Worm (Caenorhabditis elegans) whole organism, L1 larva: Measurements from ENCODE around the gene rpb-2.

ENCODE experiments used
- C04F5.9 ChIP-seq: sonication (generic microtip); optimal IDR thresholded peaks from 2 replicates; lab custom pipeline; 2016; ENCODE audit warnings: missing genetic modification characterization, missing compliant biosample characterization
- Y116A8C.19 ChIP-seq: sonication (generic microtip); optimal IDR thresholded peaks from 2 replicates; lab custom pipeline; 2016; ENCODE audit warnings: missing compliant biosample characterization, missing genetic modification characterization, borderline replicate concordance
- aha-1 ChIP-seq: fragments of 150-350 bp; optimal IDR thresholded peaks from 2 replicates; lab custom pipeline; 2014; ENCODE audit warnings: missing biosample characterization, missing genetic modification characterization
- alr-1 ChIP-seq: fragments of 200-800 bp; sonication (Bioruptor generic); optimal IDR thresholded peaks from 2 replicates; lab custom pipeline; 2018; ENCODE audit warnings: borderline replicate concordance, mild to moderate bottlenecking, missing genetic modification characterization, missing compliant biosample characterization
- aly-2 ChIP-seq: fragments of 150-350 bp; optimal IDR thresholded peaks from 2 replicates; lab custom pipeline; 2014; ENCODE audit warnings: missing biosample characterization, missing genetic modification characterization
- ama-1 ChIP-seq: fragments of 150-350 bp; optimal IDR thresholded peaks from 2 replicates; lab custom pipeline; 2014
- blmp-1 ChIP-seq: fragments of 150-350 bp; optimal IDR thresholded peaks from 2 replicates; lab custom pipeline; 2014; ENCODE audit warnings: missing biosample characterization, missing genetic modification characterization
- ceh-82 ChIP-seq, 3 experiments: fragments of 150-350 bp in 1 of 3; sonication (generic microtip) in 2 of 3; optimal IDR thresholded peaks; 2 replicates each; lab custom pipeline; 2014 to 2017; ENCODE audit warnings: missing biosample characterization in 3 of 3, missing genetic modification characterization in 3 of 3
- ces-1 ChIP-seq: fragments of 150-350 bp; optimal IDR thresholded peaks from 2 replicates; lab custom pipeline; 2014; ENCODE audit warnings: missing biosample characterization, missing genetic modification reagents, missing genetic modification characterization
- dpl-1 ChIP-seq, 3 experiments: fragments of 150-350 bp in 2 of 3; sonication (generic microtip) in 1 of 3; optimal IDR thresholded peaks; 2 replicates each; lab custom pipeline; 2014 to 2017; ENCODE audit warnings: missing biosample characterization in 3 of 3, missing genetic modification characterization in 3 of 3, missing genetic modification reagents in 3 of 3
- efl-1 ChIP-seq, 4 experiments: fragments of 150-350 bp; optimal IDR thresholded peaks in 3 of 4; peaks in 1 of 4; 1 replicate in 1 of 4; 2 replicates in 3 of 4; lab custom pipeline; 2014; ENCODE audit warnings: missing biosample characterization in 2 of 4, missing genetic modification characterization in 2 of 4, missing genetic modification reagents in 2 of 4
- efl-3 ChIP-seq: fragments of 200-800 bp; sonication (Bioruptor generic); optimal IDR thresholded peaks from 2 replicates; lab custom pipeline; 2018; ENCODE audit warnings: mild to moderate bottlenecking, missing genetic modification characterization, missing compliant biosample characterization
- egl-27 ChIP-seq, 2 experiments: fragments of 150-350 bp in 1 of 2; sonication (generic microtip); optimal IDR thresholded peaks; 3 replicates each; lab custom pipeline; 2017 to 2018; ENCODE audit warnings: missing biosample characterization in 2 of 2, missing genetic modification characterization in 2 of 2, missing genetic modification reagents in 2 of 2
- elt-2 ChIP-seq: sonication (generic microtip); optimal IDR thresholded peaks from 2 replicates; lab custom pipeline; 2016; ENCODE audit warnings: missing genetic modification characterization, mild to moderate bottlenecking, inconsistent platforms, missing compliant biosample characterization, missing genetic modification reagents
- elt-3 ChIP-seq, 6 experiments: fragments of 150-350 bp in 1 of 6; sonication (generic microtip); optimal IDR thresholded peaks; 2 replicates each; lab custom pipeline; 2017 to 2018; ENCODE audit warnings: missing biosample characterization in 6 of 6, missing genetic modification characterization in 6 of 6, inconsistent platforms in 1 of 6
- ets-5 ChIP-seq: fragments of 200-800 bp; sonication (Bioruptor generic); IDR thresholded peaks from 2 replicates; pipeline ENCODE4 v1.3.6; 2022; ENCODE audit warnings: missing genetic modification characterization, missing compliant biosample characterization
- fkh-10 ChIP-seq: sonication (generic microtip); optimal IDR thresholded peaks from 2 replicates; lab custom pipeline; 2017; ENCODE audit warnings: missing biosample characterization, missing genetic modification reagents, missing genetic modification characterization
- fkh-4 ChIP-seq: sonication (generic microtip); optimal IDR thresholded peaks from 2 replicates; lab custom pipeline; 2016; ENCODE audit warnings: missing compliant biosample characterization, missing genetic modification characterization, borderline replicate concordance
- fos-1 ChIP-seq: fragments of 150-350 bp; optimal IDR thresholded peaks from 2 replicates; lab custom pipeline; 2014; ENCODE audit warnings: missing biosample characterization, missing genetic modification characterization
- hlh-17 ChIP-seq: fragments of 200-800 bp; sonication (Bioruptor generic); optimal IDR thresholded peaks from 2 replicates; lab custom pipeline; 2018; ENCODE audit warnings: missing genetic modification characterization, mild to moderate bottlenecking, missing compliant biosample characterization, moderate library complexity, borderline replicate concordance
- hlh-4 ChIP-seq: sonication (generic microtip); optimal IDR thresholded peaks from 2 replicates; lab custom pipeline; 2016; ENCODE audit warnings: mild to moderate bottlenecking, missing genetic modification characterization, missing compliant biosample characterization
- irx-1 ChIP-seq: sonication (generic microtip); optimal IDR thresholded peaks from 2 replicates; lab custom pipeline; 2016; ENCODE audit warnings: missing genetic modification characterization, missing compliant biosample characterization
- isw-1 ChIP-seq: fragments of 200-800 bp; sonication (Bioruptor generic); IDR thresholded peaks from 2 replicates; pipeline ENCODE4 v1.3.6; 2022; ENCODE audit warnings: missing genetic modification characterization, missing compliant biosample characterization
- jun-1 ChIP-seq: fragments of 150-350 bp; optimal IDR thresholded peaks from 2 replicates; lab custom pipeline; 2014; ENCODE audit warnings: missing biosample characterization, missing genetic modification reagents, missing genetic modification characterization
- lin-13 ChIP-seq: fragments of 150-350 bp; optimal IDR thresholded peaks from 2 replicates; lab custom pipeline; 2014; ENCODE audit warnings: missing biosample characterization, missing genetic modification reagents, missing genetic modification characterization
- lin-14 ChIP-seq: fragments of 200-800 bp; sonication (Bioruptor generic); optimal IDR thresholded peaks from 2 replicates; lab custom pipeline; 2018; ENCODE audit warnings: mild to moderate bottlenecking, missing genetic modification characterization, moderate library complexity, missing compliant biosample characterization
- lin-15B ChIP-seq: fragments of 150-350 bp; sonication (generic microtip); optimal IDR thresholded peaks from 3 replicates; lab custom pipeline; 2014; ENCODE audit warnings: missing biosample characterization, missing genetic modification characterization
- lin-35 ChIP-seq, 2 experiments: fragments of 150-350 bp; optimal IDR thresholded peaks; 2 replicates each; lab custom pipeline; 2014; ENCODE audit warnings: missing biosample characterization in 2 of 2, missing genetic modification characterization in 2 of 2, missing genetic modification reagents in 2 of 2
- lin-39 ChIP-seq: fragments of 150-350 bp; optimal IDR thresholded peaks from 2 replicates; lab custom pipeline; 2014; ENCODE audit warnings: missing biosample characterization, missing genetic modification reagents, missing genetic modification characterization
- lir-3 ChIP-seq: sonication (generic microtip); optimal IDR thresholded peaks from 2 replicates; lab custom pipeline; 2016; ENCODE audit warnings: mild to moderate bottlenecking, missing genetic modification characterization, moderate library complexity, missing compliant biosample characterization; ENCODE audit not compliant: poor library complexity
- lsy-2 ChIP-seq, 2 experiments: fragments of 150-350 bp; optimal IDR thresholded peaks; 2 replicates each; lab custom pipeline; 2014; ENCODE audit warnings: missing biosample characterization in 2 of 2, missing genetic modification characterization in 2 of 2
- mab-9 ChIP-seq: fragments of 200-800 bp; sonication (Bioruptor generic); IDR thresholded peaks from 2 replicates; pipeline ENCODE4 v1.3.6; 2022; ENCODE audit warnings: missing genetic modification reagents, missing genetic modification characterization, missing compliant biosample characterization
- nhr-11 ChIP-seq: fragments of 150-350 bp; optimal IDR thresholded peaks from 2 replicates; lab custom pipeline; 2014; ENCODE audit warnings: missing biosample characterization, missing genetic modification characterization
- nhr-20 ChIP-seq: sonication (generic microtip); optimal IDR thresholded peaks from 2 replicates; lab custom pipeline; 2016; ENCODE audit warnings: mild to moderate bottlenecking, missing genetic modification characterization, missing compliant biosample characterization
- nhr-237 ChIP-seq: fragments of 150-350 bp; optimal IDR thresholded peaks from 2 replicates; lab custom pipeline; 2014; ENCODE audit warnings: missing biosample characterization, missing genetic modification characterization
- nhr-28 ChIP-seq: fragments of 150-350 bp; optimal IDR thresholded peaks from 2 replicates; lab custom pipeline; 2014; ENCODE audit warnings: missing biosample characterization, missing genetic modification characterization
- nhr-76 ChIP-seq: sonication (generic microtip); optimal IDR thresholded peaks from 2 replicates; lab custom pipeline; 2017; ENCODE audit warnings: missing biosample characterization, missing genetic modification characterization
- nhr-77 ChIP-seq: fragments of 150-350 bp; optimal IDR thresholded peaks from 2 replicates; lab custom pipeline; 2014; ENCODE audit warnings: missing biosample characterization, missing genetic modification characterization
- nhr-85 ChIP-seq: sonication (generic microtip); peaks from one replicate; lab custom pipeline; 2016; ENCODE audit warnings: missing genetic modification characterization, inconsistent platforms, missing compliant biosample characterization
- pag-3 ChIP-seq: sonication (generic microtip); optimal IDR thresholded peaks from 2 replicates; lab custom pipeline; 2017; ENCODE audit warnings: missing genetic modification characterization, mild to moderate bottlenecking, missing compliant biosample characterization, antibody characterized with exemption, borderline replicate concordance; ENCODE audit not compliant: insufficient read depth
- pqm-1 ChIP-seq: sonication (generic microtip); optimal IDR thresholded peaks from 3 replicates; lab custom pipeline; 2017; ENCODE audit warnings: missing biosample characterization, missing genetic modification characterization
- sox-4 ChIP-seq: sonication (generic microtip); optimal IDR thresholded peaks from 2 replicates; lab custom pipeline; 2016; ENCODE audit warnings: missing genetic modification characterization, missing compliant biosample characterization
- sptf-1 ChIP-seq: fragments of 150-350 bp; optimal IDR thresholded peaks from 2 replicates; lab custom pipeline; 2014; ENCODE audit warnings: missing biosample characterization, missing genetic modification characterization
- swsn-7 ChIP-seq: sonication (generic microtip); optimal IDR thresholded peaks from 2 replicates; lab custom pipeline; 2016; ENCODE audit warnings: missing genetic modification characterization, missing compliant biosample characterization
- tbx-2 ChIP-seq: sonication (generic microtip); optimal IDR thresholded peaks from 2 replicates; lab custom pipeline; 2016; ENCODE audit warnings: missing genetic modification characterization, missing compliant biosample characterization
- tlp-1 ChIP-seq: fragments of 150-350 bp; optimal IDR thresholded peaks from 2 replicates; lab custom pipeline; 2014; ENCODE audit warnings: missing biosample characterization, missing genetic modification characterization
- unc-130 ChIP-seq: fragments of 150-350 bp; optimal IDR thresholded peaks from 2 replicates; lab custom pipeline; 2017; ENCODE audit warnings: missing biosample characterization, missing genetic modification characterization, inconsistent platforms
- unc-30 ChIP-seq: sonication (generic microtip); optimal IDR thresholded peaks from 2 replicates; lab custom pipeline; 2017; ENCODE audit warnings: missing biosample characterization, missing genetic modification characterization
- unc-86 ChIP-seq: sonication (generic microtip); optimal IDR thresholded peaks from 2 replicates; lab custom pipeline; 2016; ENCODE audit warnings: missing genetic modification characterization, missing compliant biosample characterization
- xbp-1 ChIP-seq: sonication (generic microtip); optimal IDR thresholded peaks from 2 replicates; lab custom pipeline; 2016; ENCODE audit warnings: missing genetic modification characterization, missing compliant biosample characterization
- zag-1 ChIP-seq: fragments of 150-350 bp; optimal IDR thresholded peaks from 2 replicates; lab custom pipeline; 2014; ENCODE audit warnings: missing biosample characterization, missing genetic modification characterization
- ztf-11 ChIP-seq, 2 experiments: sonication (generic microtip); optimal IDR thresholded peaks; 2 replicates each; lab custom pipeline; 2016 to 2017; ENCODE audit warnings: missing genetic modification characterization in 2 of 2, missing biosample characterization in 1 of 2, missing compliant biosample characterization in 1 of 2

Gene rpb-2

DNA sequence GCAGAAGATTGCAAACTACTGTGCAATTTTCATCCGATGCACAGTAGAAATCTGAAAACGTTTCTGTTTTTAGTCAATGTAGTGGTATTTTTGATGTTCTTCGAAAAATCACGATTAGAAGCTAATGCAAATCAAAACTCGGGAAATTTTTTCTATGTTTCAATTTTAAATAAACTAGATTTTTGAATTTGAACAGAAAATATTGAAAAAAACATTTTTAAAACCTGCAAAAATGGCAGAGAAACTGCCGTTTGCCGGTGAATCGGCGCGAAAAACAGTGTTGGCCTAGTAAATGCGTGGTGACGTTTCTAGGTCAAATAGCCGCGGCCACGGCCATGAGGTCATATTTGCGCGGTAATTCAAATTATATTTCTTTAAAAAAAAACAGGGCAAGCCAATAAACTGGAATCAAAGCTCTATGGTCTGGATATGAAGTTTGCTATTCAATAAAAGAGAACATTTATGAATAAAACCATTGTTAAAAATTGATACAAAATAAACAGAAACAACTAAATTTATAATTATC is 9.2 kb upstream of the rpb-2 start, which contains the start of gene set-2:
Gene set-2 (minus strand): TSS at position 51 of the 526 bp plus-strand sequence.
- TF ChIP-seq sox-4 (tag; lab: Kevin White, UChicago), result peak; percentile 70
- peak; percentile 28 for TF ChIP-seq Y116A8C.19 (tag; lab: Kevin White, UChicago)
- peak; percentile 54 for TF ChIP-seq swsn-7 (tag; lab: Kevin White, UChicago)
- TF ChIP-seq alr-1 (tag; lab: Kevin White, UChicago), result no peak
- TF ChIP-seq irx-1 (tag; lab: Kevin White, UChicago), result peak; percentile 87
- TF ChIP-seq C04F5.9 (tag; lab: Kevin White, UChicago), result peak; percentile 47
- no peak for TF ChIP-seq hlh-17 (GFP tag; lab: Kevin White, UChicago)
- TF ChIP-seq lir-3 (tag; lab: Kevin White, UChicago), result peak; percentile 93
- TF ChIP-seq dpl-1 (GFP tag; optimal IDR thresholded peaks at IDR 0.05; lab: Kevin White, UChicago), result peak; percentile 87 to 93 (median 92)
- peak; percentile 79 for TF ChIP-seq fkh-4
- no peak for TF ChIP-seq hlh-4
- TF ChIP-seq nhr-77 (tag; lab: Kevin White, UChicago), result peak; percentile 30
- TF ChIP-seq tlp-1 (tag; lab: Kevin White, UChicago), result no peak
- no peak for TF ChIP-seq unc-130 (tag; lab: Kevin White, UChicago)
- no peak for TF ChIP-seq elt-3 (tag; optimal IDR thresholded peaks at IDR 0.05; lab: Kevin White, UChicago)
- peak; percentile 25 for TF ChIP-seq unc-86
- TF ChIP-seq fkh-10, result no peak
- TF ChIP-seq lsy-2 (tag; optimal IDR thresholded peaks at IDR 0.05; lab: Kevin White, UChicago), result peak; percentile 62 to 76
- peak; percentile 44 for TF ChIP-seq aly-2 (tag; lab: Kevin White, UChicago)
- TF ChIP-seq fos-1 (tag; lab: Kevin White, UChicago), result no peak
- peak; percentile 85 for TF ChIP-seq tbx-2 (tag; lab: Kevin White, UChicago)
- TF ChIP-seq zag-1 (tag; lab: Kevin White, UChicago), result no peak
- peak; percentile 70 for TF ChIP-seq isw-1
- TF ChIP-seq lin-13 (GFP tag; lab: Kevin White, UChicago), result peak; percentile 39
- TF ChIP-seq lin-35 (GFP tag; optimal IDR thresholded peaks at IDR 0.05; lab: Kevin White, UChicago), result peak; percentile 95 to 96
- TF ChIP-seq nhr-11 (tag; lab: Kevin White, UChicago), result no peak
- TF ChIP-seq ces-1 (GFP tag; lab: Kevin White, UChicago), result no peak
- TF ChIP-seq lin-14 (GFP tag; lab: Kevin White, UChicago), result peak; percentile 63
- no peak for TF ChIP-seq nhr-76
- TF ChIP-seq nhr-20 (tag; lab: Kevin White, UChicago), result peak; percentile 65
- TF ChIP-seq xbp-1 (tag; lab: Kevin White, UChicago), result peak; percentile 75
- TF ChIP-seq elt-2 (tag; lab: Kevin White, UChicago), result peak; percentile 1
- no peak for TF ChIP-seq lin-39 (tag; lab: Kevin White, UChicago)
- no peak for TF ChIP-seq pqm-1 (tag; lab: Kevin White, UChicago)
- peak; percentile 93 to 95 for TF ChIP-seq efl-1 (optimal IDR thresholded peaks at IDR 0.05; lab: Kevin White, UChicago)
- peak; percentile 93 to 99 for TF ChIP-seq efl-1 (GFP tag; optimal IDR thresholded peaks at IDR 0.05 in 1 of 2; lab: Kevin White, UChicago)
- TF ChIP-seq ceh-82 (tag; optimal IDR thresholded peaks at IDR 0.05; lab: Kevin White, UChicago), result peak; percentile 16 to 44 (median 27)
- no peak for TF ChIP-seq aha-1 (tag; lab: Kevin White, UChicago)
- TF ChIP-seq blmp-1 (tag; lab: Kevin White, UChicago), result peak; percentile 44
- no peak for TF ChIP-seq sptf-1
- no peak for TF ChIP-seq nhr-28 (tag; lab: Kevin White, UChicago)
- TF ChIP-seq pag-3 (tag; lab: Kevin White, UChicago), result no peak
- no peak for TF ChIP-seq efl-3 (GFP tag; lab: Kevin White, UChicago)
- TF ChIP-seq ztf-11 (tag; optimal IDR thresholded peaks at IDR 0.05; lab: Kevin White, UChicago), result peak in 1 of 2 experiments; percentile 88
- no peak for TF ChIP-seq mab-9 (GFP tag; lab: Robert Waterston, UW)
- TF ChIP-seq ama-1 (lab: Kevin White, UChicago), result no peak
- peak; percentile 73 for TF ChIP-seq lin-15B (tag; lab: Kevin White, UChicago)
- TF ChIP-seq jun-1 (tag; lab: Kevin White, UChicago), result peak; percentile 24
- no peak for TF ChIP-seq nhr-237 (tag; lab: Kevin White, UChicago)
- no peak for TF ChIP-seq ets-5 (GFP tag; lab: Robert Waterston, UW)
- no peak for TF ChIP-seq egl-27 (tag; optimal IDR thresholded peaks at IDR 0.05; lab: Kevin White, UChicago)
- TF ChIP-seq unc-30 (tag; lab: Kevin White, UChicago), result no peak
- TF ChIP-seq nhr-85 (tag; lab: Kevin White, UChicago), result peak; percentile 87
